Worm (Caenorhabditis elegans) whole organism, dauer: ENCODE measurements around the gene Y38H8A.7.
"Not testable (repeated sequence)": the region's sequence is repeated elsewhere in the genome, so short reads cannot be mapped to it uniquely, and the experiment has no call there.

Experiments used
- unc-62 ChIP-seq: sonication (generic microtip); optimal IDR thresholded peaks from 2 replicates; lab custom pipeline; 2017; ENCODE audit warnings: missing biosample characterization, missing genetic modification reagents, missing genetic modification characterization

Gene Y38H8A.7

DNA sequence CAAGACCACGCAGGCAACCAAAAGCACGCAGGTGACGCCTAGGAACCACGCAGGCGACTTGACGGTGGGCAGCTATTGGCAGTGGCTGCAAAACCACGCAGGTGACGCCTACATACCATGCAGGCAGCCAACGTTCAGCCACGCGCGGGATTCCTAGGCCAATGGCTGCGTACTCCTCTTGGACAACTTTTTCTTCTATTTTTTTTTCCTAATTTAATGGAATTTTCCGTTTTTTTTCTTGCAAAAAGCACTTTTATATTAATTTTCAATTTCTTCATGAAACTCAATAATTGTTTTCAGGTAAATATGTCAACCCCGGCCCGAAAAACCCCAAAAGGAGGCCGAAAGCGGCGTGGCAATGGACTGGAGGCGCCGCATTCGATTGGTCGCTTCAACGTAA is at the start of gene Y38H8A.7:
Y38H8A.7 (plus strand) TSS at position 301 of the 400 bp plus-strand sequence.
- not testable (repeated sequence) for TF ChIP-seq unc-62 (GFP tag; lab: Kevin White, UChicago)

DNA sequence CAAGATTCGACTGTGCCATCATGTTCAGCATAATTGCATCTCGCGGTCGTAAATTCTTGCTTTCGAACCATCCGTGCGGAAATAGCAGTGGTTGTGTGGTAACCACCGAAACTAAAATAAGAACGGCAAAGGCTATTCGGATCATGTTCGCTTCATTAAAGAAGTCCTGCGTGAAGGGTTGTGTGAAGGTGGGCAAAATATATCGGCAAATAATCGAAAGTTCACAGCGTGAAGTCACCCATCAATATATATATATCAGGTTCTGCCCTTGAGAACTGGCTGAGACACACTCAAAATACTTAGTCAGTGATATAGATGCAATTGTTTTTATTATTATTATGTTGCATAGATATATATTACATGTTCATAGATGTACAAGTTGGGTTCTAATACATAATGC is 47.3 kb upstream of the Y38H8A.7 start, which contains the start of gene Y62E10A.19:
Y62E10A.19 (minus strand) TSS at position 289 of the 400 bp plus-strand sequence.
- TF ChIP-seq unc-62 (GFP tag; lab: Kevin White, UChicago) = no peak

DNA sequence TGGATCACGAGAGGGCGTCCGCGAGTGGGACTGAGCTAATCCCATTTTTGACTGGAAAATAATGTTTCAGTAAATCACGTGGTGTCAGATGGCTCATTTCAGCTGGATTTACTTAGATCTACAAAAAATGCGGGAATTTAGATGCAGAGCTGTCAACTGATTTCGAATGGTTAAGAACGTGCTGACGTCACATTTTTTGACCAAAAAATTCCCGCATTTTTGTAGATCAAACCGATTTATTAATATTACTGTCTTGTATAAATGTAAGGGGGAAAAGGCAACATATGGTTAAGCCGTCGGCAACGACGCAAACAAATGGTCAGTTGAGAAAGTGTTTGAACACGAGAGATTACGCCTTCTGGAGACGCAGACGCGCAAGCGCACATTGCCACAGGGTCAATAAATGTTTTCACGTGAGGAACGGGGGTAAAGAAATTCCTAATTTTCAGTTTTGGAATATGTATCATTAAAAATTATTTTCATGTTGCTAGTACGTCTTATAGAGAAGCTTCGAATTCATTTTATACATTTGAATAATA is 42.4 kb upstream of the Y38H8A.7 start, which contains the start of gene gcl-1:
gcl-1 (minus strand) TSS at position 51 of the 539 bp plus-strand sequence.
- TF ChIP-seq unc-62 (GFP tag; lab: Kevin White, UChicago) = no peak

DNA sequence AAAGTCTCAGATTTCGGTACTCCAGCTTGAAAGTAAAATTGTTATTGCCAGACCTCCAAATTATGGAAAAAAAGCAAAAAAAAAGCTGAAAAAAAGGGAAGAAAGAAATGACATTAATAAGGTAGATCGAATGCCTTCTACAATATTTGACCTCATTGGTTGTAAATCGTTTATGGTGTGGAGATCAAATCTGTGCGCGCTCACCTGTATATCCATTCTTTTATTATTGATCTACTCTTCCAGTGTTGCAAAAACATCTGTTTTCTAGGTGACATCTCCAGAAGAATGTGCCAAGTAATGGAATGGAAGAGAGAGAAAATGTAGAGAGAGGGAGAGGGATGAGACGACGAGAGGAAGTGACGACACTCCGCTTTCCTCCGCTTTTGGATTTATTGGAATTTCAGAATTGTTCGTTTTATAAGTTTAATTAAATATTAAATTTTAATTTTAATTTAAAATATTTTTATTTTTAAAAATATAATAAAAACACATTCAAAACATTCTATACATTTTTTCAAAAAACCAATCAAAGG is 39.5 kb upstream of the Y38H8A.7 start, which contains the start of the genes pik-1 and aptf-2:
pik-1 (plus strand) TSS at position 303 of the 533 bp plus-strand sequence.
aptf-2 (minus strand) TSS at position 313 of the 533 bp plus-strand sequence.
- no peak for TF ChIP-seq unc-62 (GFP tag; lab: Kevin White, UChicago)

DNA sequence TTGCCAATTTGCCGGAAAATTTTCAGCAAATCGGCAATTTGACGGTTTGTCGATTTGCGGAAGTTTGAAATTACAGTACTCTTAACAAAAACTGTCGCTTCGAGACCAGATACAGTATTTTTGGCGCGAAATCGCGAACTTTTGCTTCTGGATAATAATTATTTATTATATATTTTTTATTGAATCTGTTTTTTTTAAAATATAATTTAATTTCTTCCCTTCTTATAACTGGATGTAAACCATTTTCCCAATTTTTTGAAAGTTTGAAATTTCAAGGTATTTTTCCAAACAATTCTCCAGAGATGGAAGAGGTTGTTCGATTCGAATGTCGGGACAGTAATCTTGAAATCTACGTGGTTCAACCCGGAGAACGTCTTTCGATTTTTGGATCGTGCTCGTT is 33.1 kb upstream of the Y38H8A.7 start, which contains the start of gene nol-9:
nol-9 (plus strand) TSS at position 301 of the 400 bp plus-strand sequence.
- TF ChIP-seq unc-62 (GFP tag; lab: Kevin White, UChicago) = no peak

DNA sequence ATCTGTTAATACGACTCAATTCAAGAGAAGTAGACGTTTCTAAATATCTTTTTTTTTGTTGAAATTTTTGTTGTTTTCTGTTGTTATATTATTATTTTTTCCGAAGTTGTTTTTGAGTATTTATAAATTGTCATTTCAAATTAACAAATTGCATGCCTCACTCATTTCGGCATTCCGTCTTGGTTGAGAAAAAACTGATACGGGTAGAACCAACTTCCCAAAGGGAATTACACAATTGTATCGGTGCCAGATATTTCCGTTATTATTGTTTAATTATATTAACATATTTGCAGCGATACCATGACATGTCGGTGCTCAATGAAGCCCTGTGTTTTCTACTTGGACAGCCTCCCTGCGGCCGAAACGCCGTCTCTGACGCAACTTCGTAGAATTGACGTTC is 26.1 kb upstream of the Y38H8A.7 start, which contains the start of gene K09B11.4:
K09B11.4 (plus strand) TSS at position 301 of the 400 bp plus-strand sequence.
- no peak for TF ChIP-seq unc-62 (GFP tag; lab: Kevin White, UChicago)

DNA sequence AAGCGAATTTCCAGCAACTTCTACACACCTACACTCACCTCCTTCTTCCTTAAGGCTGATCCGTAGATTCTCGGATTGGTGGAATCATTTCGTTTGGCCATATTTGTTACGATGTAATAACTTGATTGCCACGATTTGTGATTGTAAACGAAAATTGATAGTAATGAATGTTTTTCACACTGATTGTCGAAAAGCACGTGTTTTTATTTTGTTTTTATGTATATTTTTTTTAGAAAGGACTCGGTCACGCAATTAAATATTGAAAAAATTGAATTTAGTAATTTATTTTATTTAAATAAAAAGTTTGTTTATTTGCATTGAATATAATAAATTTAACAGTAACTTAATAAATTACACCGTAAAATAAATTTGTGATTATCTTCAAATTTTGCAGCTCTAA is 21.4 kb upstream of the Y38H8A.7 start, which contains the start of gene K09B11.5:
K09B11.5 (minus strand) TSS at position 101 of the 400 bp plus-strand sequence.
- not testable (repeated sequence) for TF ChIP-seq unc-62 (GFP tag; lab: Kevin White, UChicago)

DNA sequence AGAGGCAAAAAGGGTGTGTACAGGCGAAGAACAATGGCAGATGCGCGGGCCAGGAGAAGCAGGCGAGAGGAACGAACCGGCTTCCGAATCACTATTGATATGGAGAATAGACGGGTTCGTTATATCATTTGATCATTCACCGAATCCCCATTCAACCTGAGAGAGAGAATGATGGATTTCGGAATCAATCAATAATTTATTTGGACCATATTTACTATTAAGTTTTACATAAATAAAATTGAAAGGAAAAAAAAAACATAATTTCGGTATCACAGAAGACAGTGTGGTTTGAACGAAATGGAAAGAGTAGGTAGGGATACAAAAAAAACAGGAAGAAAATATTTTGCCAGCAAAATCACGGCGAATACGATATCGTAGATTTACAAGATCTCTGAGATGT is 10.0 kb upstream of the Y38H8A.7 start, which contains the start of gene mam-3:
mam-3 (minus strand) TSS at position 101 of the 400 bp plus-strand sequence.
- no peak for TF ChIP-seq unc-62 (GFP tag; lab: Kevin White, UChicago)

DNA sequence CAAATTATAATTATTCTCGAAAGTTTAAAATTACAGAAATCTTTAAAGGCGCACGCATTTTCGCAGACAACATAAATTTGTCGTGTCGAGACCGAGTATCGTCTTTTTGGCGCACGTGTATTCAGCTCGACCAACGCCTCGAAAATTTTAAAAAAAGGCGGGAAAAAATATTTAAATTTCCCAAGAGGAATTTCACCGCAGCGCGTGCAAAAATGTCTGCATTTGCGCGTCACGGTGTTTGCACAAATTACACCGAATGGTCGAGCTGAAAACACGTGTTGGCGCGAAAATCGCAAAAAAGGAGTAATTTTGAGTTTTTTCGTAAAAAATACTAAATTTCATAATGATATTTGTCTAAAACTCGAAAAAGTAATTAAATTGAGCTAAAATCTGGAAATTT is 4.6 kb upstream of the Y38H8A.7 start:
- TF ChIP-seq unc-62 (GFP tag; lab: Kevin White, UChicago) = no peak

DNA sequence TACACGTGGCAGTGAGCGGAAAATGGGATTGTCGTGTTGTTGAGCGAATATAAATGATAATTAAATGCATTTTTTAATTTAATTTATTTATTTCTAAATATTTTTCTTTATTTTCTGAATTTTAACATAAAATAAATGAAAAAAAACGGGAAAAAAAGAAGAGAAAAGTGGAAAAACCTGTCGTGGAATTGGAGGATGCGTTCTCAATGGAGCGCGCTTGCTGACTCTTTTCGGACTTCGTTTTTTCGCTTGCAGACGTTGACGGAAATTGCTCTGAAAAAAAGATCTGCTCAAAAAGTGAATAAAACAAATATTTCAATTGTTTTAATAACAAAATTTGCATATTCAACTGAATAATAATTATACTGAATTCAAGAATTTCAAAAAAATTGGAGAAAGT is 1.8 kb upstream of the Y38H8A.7 start:
- no peak for TF ChIP-seq unc-62 (GFP tag; lab: Kevin White, UChicago)

DNA sequence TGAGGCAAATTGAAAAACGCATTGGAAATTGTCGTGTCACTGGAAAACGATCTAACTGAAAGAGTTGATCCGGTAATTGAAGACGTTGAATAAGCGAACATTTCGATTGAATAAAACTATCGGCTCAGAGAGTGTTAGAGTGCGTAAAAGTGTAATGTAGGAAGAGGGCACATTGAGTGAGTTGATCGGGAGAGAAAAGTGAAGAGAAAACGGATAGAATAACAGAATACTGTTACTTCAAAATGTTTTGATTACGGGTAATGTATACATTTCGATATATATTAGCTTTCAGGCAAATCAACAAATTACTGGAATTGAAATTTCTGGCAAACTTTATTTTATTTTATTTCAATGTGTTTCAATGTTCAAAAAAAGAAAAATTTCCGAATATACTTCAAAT is 602 bp upstream of the Y38H8A.7 start, which contains the start of gene uso-1:
uso-1 (minus strand) TSS at position 101 of the 400 bp plus-strand sequence.
- TF ChIP-seq unc-62 (GFP tag; lab: Kevin White, UChicago) = no peak

DNA sequence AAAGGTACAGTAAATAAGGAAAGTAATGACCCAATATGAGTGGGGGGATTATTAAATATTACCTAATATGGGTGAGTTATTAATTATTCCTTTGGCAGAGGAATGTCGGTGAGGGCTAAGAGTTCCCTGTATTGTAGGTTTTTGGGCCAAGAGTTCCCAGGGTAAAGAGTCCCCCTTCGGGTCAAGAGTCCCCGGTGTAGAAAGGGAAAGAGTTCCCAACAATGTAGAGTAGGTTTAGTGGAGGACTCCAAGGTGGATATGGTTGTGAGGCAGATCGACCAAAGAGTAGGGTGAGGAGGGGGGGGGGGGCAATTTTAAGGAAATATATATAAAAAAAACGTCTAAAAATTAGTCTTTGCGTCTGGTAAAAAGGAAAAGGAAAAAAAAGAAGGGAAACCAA is 1.6 kb downstream of the Y38H8A.7 start:
- TF ChIP-seq unc-62 (GFP tag; lab: Kevin White, UChicago) = no peak

DNA sequence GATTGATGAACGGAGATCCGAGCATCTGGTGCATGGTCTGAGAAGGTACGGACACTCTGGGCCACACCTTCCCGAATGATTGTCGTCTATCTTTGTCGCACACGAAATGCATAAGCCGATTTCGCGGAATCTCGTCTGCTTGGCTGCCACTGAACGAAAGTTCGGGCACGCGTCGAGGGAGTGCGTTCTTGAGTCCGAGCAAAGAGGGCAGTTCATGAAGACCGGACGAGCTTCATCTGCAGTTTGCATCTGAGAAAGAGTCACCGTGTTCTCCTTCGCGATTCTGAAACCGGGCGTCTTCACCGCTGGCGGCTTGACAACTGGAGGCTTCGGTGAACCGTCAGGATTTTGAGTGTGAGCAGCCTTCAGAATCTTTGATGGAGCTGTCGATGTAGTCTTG is 2.9 kb downstream of the Y38H8A.7 start:
- TF ChIP-seq unc-62 (GFP tag; lab: Kevin White, UChicago) = no peak

DNA sequence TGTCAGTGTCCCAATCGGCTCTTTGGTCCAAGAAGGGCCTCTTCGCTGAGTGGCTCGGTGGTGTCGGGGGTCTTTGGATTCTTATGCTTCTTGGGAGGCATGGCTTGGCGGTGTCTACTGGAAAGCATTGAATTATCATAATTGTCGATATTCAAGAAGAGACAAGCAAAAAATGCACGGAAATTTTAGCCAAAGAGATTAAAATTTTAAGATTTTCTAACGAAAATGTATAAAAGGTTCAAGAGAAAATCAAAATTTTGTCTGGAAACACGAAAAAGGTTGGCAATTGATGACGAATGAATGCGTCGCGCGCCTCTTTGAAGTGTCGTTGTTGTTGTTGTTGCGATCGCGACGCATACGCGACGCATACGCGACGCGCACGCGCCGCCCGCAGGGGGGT is 5.6 kb downstream of the Y38H8A.7 start, which contains the start of gene Y38H8A.12:
Y38H8A.12 (minus strand) TSS at position 101 of the 400 bp plus-strand sequence.
- no peak for TF ChIP-seq unc-62 (GFP tag; lab: Kevin White, UChicago)

DNA sequence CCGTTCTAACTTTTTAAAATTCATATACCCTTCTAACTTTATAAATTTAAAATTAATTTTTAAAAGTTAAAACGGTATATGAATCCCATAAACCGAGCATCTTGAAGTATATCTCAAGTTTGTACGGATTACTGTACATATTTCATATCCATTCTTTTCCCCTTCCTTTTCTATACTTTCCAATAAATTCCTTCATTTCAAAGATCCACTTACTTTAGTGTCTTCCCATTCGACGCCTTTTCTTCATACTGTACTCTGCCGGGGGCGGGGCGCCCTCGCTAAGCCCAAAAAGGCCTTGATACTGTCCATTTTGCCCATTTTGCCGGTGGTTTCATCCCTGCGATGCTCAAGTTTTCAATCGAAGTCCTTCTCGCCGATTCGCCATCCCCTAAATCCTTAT is 10.5 kb downstream of the Y38H8A.7 start, which contains the start of gene fezf-1:
fezf-1 (plus strand) TSS at position 301 of the 400 bp plus-strand sequence.
- TF ChIP-seq unc-62 (GFP tag; lab: Kevin White, UChicago) = no peak

DNA sequence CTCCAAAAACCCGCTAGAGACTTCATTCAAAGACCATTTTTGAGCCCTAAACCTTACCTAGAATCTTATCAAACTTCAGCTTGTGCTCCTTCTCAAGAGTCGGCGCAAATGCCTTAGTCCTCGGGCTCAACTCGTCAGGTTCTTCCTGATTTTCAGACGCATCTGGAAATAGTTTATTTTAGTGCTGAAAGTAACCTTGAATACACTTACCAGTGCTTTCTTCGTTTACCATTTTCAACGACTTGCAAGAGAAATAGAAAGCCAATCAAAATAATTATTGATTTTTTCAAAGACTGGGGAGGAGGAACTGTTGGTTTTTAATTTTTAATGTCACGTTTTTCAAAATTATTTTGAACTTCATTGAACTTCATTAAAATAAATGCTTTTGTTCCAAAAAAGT is 16.7 kb downstream of the Y38H8A.7 start, which contains the start of the genes ttbk-8.1 and Y38H8A.4:
ttbk-8.1 (plus strand) TSS at position 301 of the 400 bp plus-strand sequence.
Y38H8A.4 (minus strand) TSS at position 366 of the 400 bp plus-strand sequence.
- TF ChIP-seq unc-62 (GFP tag; lab: Kevin White, UChicago) = no peak
